Fruit fly (Drosophila melanogaster) whole organism, embryonic: ENCODE results near the gene CG15141.

Source experiments
- Abd-B ChIP-seq: fragments of 200-800 bp; sonication (Bioruptor generic); optimal IDR thresholded peaks from 2 replicates; lab custom pipeline; 2018; ENCODE audit warnings: missing biosample characterization, mild to moderate bottlenecking, missing genetic modification characterization, moderate library complexity
- BEAF-32 ChIP-seq: fragments of 200-800 bp; sonication (Bioruptor generic); optimal IDR thresholded peaks from 3 replicates; lab custom pipeline; 2017; ENCODE audit warnings: missing biosample characterization, missing genetic modification characterization, mild to moderate bottlenecking, moderate library complexity, missing genetic modification reagents
- Bgb ChIP-seq: fragments of 200-800 bp; sonication (Bioruptor generic); IDR thresholded peaks from 2 replicates; pipeline ENCODE4 v1.3.6; 2022; ENCODE audit warnings: missing biosample characterization, missing genetic modification characterization; ENCODE audit not compliant: partially characterized antibody
- CG10565 ChIP-seq: fragments of 200-800 bp; sonication (Bioruptor generic); optimal IDR thresholded peaks from 3 replicates; lab custom pipeline; 2016; ENCODE audit warnings: missing biosample characterization, mild to moderate bottlenecking, missing genetic modification characterization
- CG10959 ChIP-seq: fragments of 200-800 bp; sonication (Bioruptor generic); IDR thresholded peaks from 2 replicates; pipeline ENCODE4 v1.3.6; 2022; ENCODE audit warnings: missing biosample characterization, missing genetic modification characterization
- CG11085 ChIP-seq: fragments of 200-800 bp; sonication (Bioruptor generic); IDR thresholded peaks from 2 replicates; pipeline ENCODE4 v1.3.6; 2022; ENCODE audit warnings: missing biosample characterization, missing genetic modification characterization
- CG12104 ChIP-seq: fragments of 200-800 bp; sonication (Bioruptor generic); optimal IDR thresholded peaks from 3 replicates; lab custom pipeline; 2016; ENCODE audit warnings: missing biosample characterization, missing genetic modification characterization
- CG12391 ChIP-seq: fragments of 200-800 bp; sonication (Bioruptor generic); optimal IDR thresholded peaks from 3 replicates; lab custom pipeline; 2018; ENCODE audit warnings: missing biosample characterization, mild to moderate bottlenecking, missing genetic modification characterization, moderate library complexity
- CG13123 ChIP-seq: fragments of 200-800 bp; sonication (Bioruptor generic); optimal IDR thresholded peaks from 2 replicates; lab custom pipeline; 2016; ENCODE audit warnings: missing biosample characterization, missing genetic modification characterization
- CG13296 ChIP-seq: fragments of 200-800 bp; sonication (Bioruptor generic); optimal IDR thresholded peaks from 3 replicates; lab custom pipeline; 2018; ENCODE audit warnings: missing biosample characterization, mild to moderate bottlenecking, missing genetic modification characterization
- CG43689 ChIP-seq: fragments of 200-800 bp; sonication (Bioruptor generic); IDR thresholded peaks from 2 replicates; pipeline ENCODE4 v1.3.6; 2022; ENCODE audit warnings: missing biosample characterization, missing genetic modification characterization
- CG4404 ChIP-seq: fragments of 200-800 bp; sonication (Bioruptor generic); IDR thresholded peaks from 2 replicates; pipeline ENCODE4 v1.3.6; 2022; ENCODE audit warnings: missing biosample characterization, missing genetic modification characterization
- CG4424 ChIP-seq: fragments of 200-800 bp; sonication (Bioruptor generic); optimal IDR thresholded peaks from 3 replicates; lab custom pipeline; 2016; ENCODE audit warnings: missing biosample characterization, missing genetic modification characterization
- CG6175 ChIP-seq: fragments of 200-800 bp; sonication (Bioruptor generic); IDR thresholded peaks from 3 replicates; pipeline ENCODE4 v1.3.6; 2022; ENCODE audit warnings: missing biosample characterization, missing genetic modification characterization
- CG6654 ChIP-seq: fragments of 200-800 bp; sonication (Bioruptor generic); optimal IDR thresholded peaks from 2 replicates; lab custom pipeline; 2017; ENCODE audit warnings: missing biosample characterization, mild to moderate bottlenecking, missing genetic modification characterization
- CG6765 ChIP-seq: fragments of 200-800 bp; sonication (Bioruptor generic); optimal IDR thresholded peaks from 3 replicates; lab custom pipeline; 2017; ENCODE audit warnings: missing biosample characterization, mild to moderate bottlenecking, missing genetic modification characterization
- CG6854 ChIP-seq: fragments of 200-800 bp; sonication (Bioruptor generic); optimal IDR thresholded peaks from 3 replicates; lab custom pipeline; 2017; ENCODE audit warnings: missing biosample characterization, mild to moderate bottlenecking, missing genetic modification characterization
- CG9609 ChIP-seq: fragments of 200-800 bp; sonication (Bioruptor generic); optimal IDR thresholded peaks from 3 replicates; lab custom pipeline; 2016; ENCODE audit warnings: missing biosample characterization, missing genetic modification characterization
- E2f1 ChIP-seq: fragments of 200-800 bp; sonication (Bioruptor generic); IDR thresholded peaks from 2 replicates; pipeline ENCODE4 v1.3.6; 2022; ENCODE audit warnings: missing biosample characterization, missing genetic modification characterization
- HLH3B ChIP-seq: fragments of 200-800 bp; sonication (Bioruptor generic); IDR thresholded peaks from 2 replicates; pipeline ENCODE4 v1.3.6; 2022; ENCODE audit warnings: missing biosample characterization, missing genetic modification characterization
- Hmr ChIP-seq: fragments of 200-800 bp; sonication (Bioruptor generic); optimal IDR thresholded peaks from 3 replicates; lab custom pipeline; 2017; ENCODE audit warnings: mild to moderate bottlenecking, missing biosample characterization, missing genetic modification reagents, missing genetic modification characterization
- Hmx ChIP-seq: fragments of 200-800 bp; sonication (Bioruptor generic); optimal IDR thresholded peaks from 2 replicates; lab custom pipeline; 2016; ENCODE audit warnings: missing biosample characterization, missing genetic modification characterization
- Meics ChIP-seq: fragments of 200-800 bp; sonication (Bioruptor generic); optimal IDR thresholded peaks from 2 replicates; lab custom pipeline; 2017; ENCODE audit warnings: missing biosample characterization, mild to moderate bottlenecking, missing genetic modification characterization
- NFAT ChIP-seq: fragments of 200-800 bp; sonication (Bioruptor generic); IDR thresholded peaks from 2 replicates; pipeline ENCODE4 v1.3.6; 2022; ENCODE audit warnings: missing biosample characterization, missing genetic modification characterization
- Optix ChIP-seq: fragments of 200-800 bp; sonication (Bioruptor generic); IDR thresholded peaks from 3 replicates; pipeline ENCODE4 v1.3.6; 2022; ENCODE audit warnings: missing biosample characterization, missing genetic modification characterization
- Pdp1 ChIP-seq, 2 experiments: fragments of 200-800 bp; sonication (Bioruptor generic); optimal IDR thresholded peaks; 3 replicates each; lab custom pipeline; 2016; ENCODE audit warnings: missing biosample characterization in 2 of 2, missing genetic modification characterization in 2 of 2, mild to moderate bottlenecking in 1 of 2, moderate library complexity in 1 of 2
- Ravus ChIP-seq: fragments of 200-800 bp; sonication (Bioruptor generic); IDR thresholded peaks from 2 replicates; pipeline ENCODE4 v1.3.6; 2022; ENCODE audit warnings: missing biosample characterization, missing genetic modification characterization
- Rx ChIP-seq: fragments of 200-800 bp; sonication (Bioruptor generic); IDR thresholded peaks from 2 replicates; pipeline ENCODE4 v1.3.6; 2022; ENCODE audit warnings: missing biosample characterization, missing genetic modification characterization
- Scr ChIP-seq: fragments of 200-800 bp; sonication (Bioruptor generic); IDR thresholded peaks from 2 replicates; pipeline ENCODE4 v1.3.6; 2022; ENCODE audit warnings: missing biosample characterization, missing genetic modification characterization; ENCODE audit not compliant: partially characterized antibody
- Sox102F ChIP-seq: fragments of 200-800 bp; sonication (Bioruptor generic); optimal IDR thresholded peaks from 2 replicates; lab custom pipeline; 2018; ENCODE audit warnings: missing biosample characterization, mild to moderate bottlenecking, missing genetic modification characterization, moderate library complexity
- Sry-β ChIP-seq: fragments of 200-800 bp; sonication (Bioruptor generic); optimal IDR thresholded peaks from 2 replicates; lab custom pipeline; 2018; ENCODE audit warnings: missing biosample characterization, mild to moderate bottlenecking, missing genetic modification characterization, moderate library complexity
- Ssrp ChIP-seq: fragments of 200-800 bp; sonication (Bioruptor generic); optimal IDR thresholded peaks from 2 replicates; lab custom pipeline; 2018; ENCODE audit warnings: missing biosample characterization, mild to moderate bottlenecking, missing genetic modification characterization, moderate library complexity
- Stat92E ChIP-seq, 3 experiments: fragments of >200 bp in 2 of 3; fragments of 200-800 bp in 1 of 3; sonication (Bioruptor generic) in 1 of 3; optimal IDR thresholded peaks; 2 replicates each; lab custom pipeline; 2017 to 2019; ENCODE audit warnings: missing biosample characterization in 3 of 3, missing genetic modification characterization in 3 of 3, mild to moderate bottlenecking in 1 of 3, moderate library complexity in 1 of 3
- Usf ChIP-seq: fragments of 200-800 bp; sonication (Bioruptor generic); optimal IDR thresholded peaks from 2 replicates; lab custom pipeline; 2017; ENCODE audit warnings: missing genotype, missing biosample characterization, missing genetic modification characterization
- Xbp1 ChIP-seq: fragments of 200-800 bp; sonication (Bioruptor generic); optimal IDR thresholded peaks from 3 replicates; lab custom pipeline; 2016; ENCODE audit warnings: missing biosample characterization, mild to moderate bottlenecking, missing genetic modification characterization
- abd-A ChIP-seq: fragments of 200-800 bp; sonication (Bioruptor generic); optimal IDR thresholded peaks from 3 replicates; lab custom pipeline; 2019; ENCODE audit warnings: missing biosample characterization, mild to moderate bottlenecking, missing genetic modification characterization, moderate library complexity
- ap ChIP-seq: fragments of 200-800 bp; sonication (Bioruptor generic); IDR thresholded peaks from 2 replicates; pipeline ENCODE4 v1.3.6; 2022; ENCODE audit warnings: missing biosample characterization, missing genetic modification characterization
- bbx ChIP-seq: fragments of 200-800 bp; sonication (Bioruptor generic); IDR thresholded peaks from 2 replicates; pipeline ENCODE4 v1.3.6; 2022; ENCODE audit warnings: missing biosample characterization, missing genetic modification characterization; ENCODE audit not compliant: partially characterized antibody
- grau ChIP-seq: fragments of 200-800 bp; optimal IDR thresholded peaks from 3 replicates; lab custom pipeline; 2019; ENCODE audit warnings: missing biosample characterization, mild to moderate bottlenecking, missing genetic modification characterization, moderate library complexity
- jing ChIP-seq: fragments of 200-800 bp; sonication (Bioruptor generic); optimal IDR thresholded peaks from 2 replicates; lab custom pipeline; 2018; ENCODE audit warnings: missing biosample characterization, mild to moderate bottlenecking, missing genetic modification characterization
- kah ChIP-seq: fragments of 200-800 bp; sonication (Bioruptor generic); optimal IDR thresholded peaks from 2 replicates; lab custom pipeline; 2018; ENCODE audit warnings: missing biosample characterization, mild to moderate bottlenecking, missing genetic modification characterization
- nerfin-2 ChIP-seq: fragments of 200-800 bp; sonication (Bioruptor generic); IDR thresholded peaks from 2 replicates; pipeline ENCODE4 v1.3.6; 2022; ENCODE audit warnings: missing biosample characterization, missing genetic modification characterization; ENCODE audit not compliant: partially characterized antibody
- so ChIP-seq: fragments of 200-800 bp; sonication (Bioruptor generic); IDR thresholded peaks from 3 replicates; pipeline ENCODE4 v1.3.6; 2022; ENCODE audit warnings: missing biosample characterization, missing genetic modification characterization
- tio ChIP-seq: fragments of 200-800 bp; sonication (Bioruptor generic); optimal IDR thresholded peaks from 2 replicates; lab custom pipeline; 2017; ENCODE audit warnings: missing biosample characterization, missing genetic modification characterization, inconsistent platforms
- toy ChIP-seq: fragments of 200-800 bp; sonication (Bioruptor generic); IDR thresholded peaks from 2 replicates; pipeline ENCODE4 v1.3.6; 2022; ENCODE audit warnings: missing biosample characterization, missing genetic modification characterization
- wor ChIP-seq: fragments of 200-800 bp; sonication (Bioruptor generic); IDR thresholded peaks from 2 replicates; pipeline ENCODE4 v1.3.6; 2022; ENCODE audit warnings: missing biosample characterization, missing genetic modification characterization
- yki ChIP-seq: fragments of >200 bp; optimal IDR thresholded peaks from 3 replicates; lab custom pipeline; 2018

The CG15141 gene

dm6 chr2L:17450505-17451415, 40.3 kb downstream of the CG15141 start (continued):
- TF ChIP-seq abd-A (tag; lab: Kevin White, UChicago), result peak; percentile 51
- TF ChIP-seq Rx (GFP tag; lab: Robert Waterston, UW), result no peak
- TF ChIP-seq CG11085, result no peak
- peak; percentile 9 to 53 for TF ChIP-seq Pdp1 (GFP tag; optimal IDR thresholded peaks at IDR 0.05; lab: Kevin White, UChicago)
- peak; percentile 65 for TF ChIP-seq Xbp1 (GFP tag; lab: Kevin White, UChicago)
- no peak for TF ChIP-seq CG9609 (GFP tag; lab: Kevin White, UChicago)
- peak; percentile 40 for TF ChIP-seq CG12104 (GFP tag; lab: Kevin White, UChicago)
- no peak for TF ChIP-seq Usf
- no peak for TF ChIP-seq so (GFP tag; lab: Robert Waterston, UW)
- no peak for TF ChIP-seq Scr (GFP tag; lab: Robert Waterston, UW)
- no peak for TF ChIP-seq bbx (GFP tag; lab: Robert Waterston, UW)
- no peak for TF ChIP-seq CG10959 (GFP tag; lab: Robert Waterston, UW)
- no peak for TF ChIP-seq CG10565 (GFP tag; lab: Kevin White, UChicago)
- TF ChIP-seq Abd-B (GFP tag; lab: Kevin White, UChicago), result peak; percentile 2
- no peak for TF ChIP-seq Bgb (GFP tag; lab: Robert Waterston, UW)
- no peak for TF ChIP-seq CG43689 (GFP tag; lab: Robert Waterston, UW)
- TF ChIP-seq HLH3B (GFP tag; lab: Robert Waterston, UW), result no peak; the same call in 1 of the 2 replicates
- no peak for TF ChIP-seq nerfin-2 (GFP tag; lab: Robert Waterston, UW)
- peak; percentile 29 for TF ChIP-seq CG6765 (GFP tag; lab: Kevin White, UChicago)
- TF ChIP-seq Hmx, result peak; percentile 50
- TF ChIP-seq CG4424 (GFP tag; lab: Kevin White, UChicago), result peak; percentile 51
- TF ChIP-seq ap, result no peak
- TF ChIP-seq CG6854, result peak; percentile 63
- TF ChIP-seq CG12391, result no peak
- TF ChIP-seq Sox102F, result peak; percentile 82
- no peak for TF ChIP-seq kah (GFP tag; lab: Kevin White, UChicago)
- TF ChIP-seq E2f1 (GFP tag; lab: Robert Waterston, UW), result no peak
- TF ChIP-seq Sry-β, result no peak
- no peak; the same call in 1 of the 2 replicates for TF ChIP-seq NFAT (GFP tag; lab: Robert Waterston, UW)
- peak; percentile 1 for TF ChIP-seq tio
- peak; percentile 79 for TF ChIP-seq Meics (GFP tag; lab: Kevin White, UChicago)
- no peak for TF ChIP-seq Stat92E (GFP tag; optimal IDR thresholded peaks at IDR 0.05; lab: Kevin White, UChicago)
- peak; percentile 66 for TF ChIP-seq grau (tag; lab: Kevin White, UChicago)
- TF ChIP-seq BEAF-32 (GFP tag; lab: Kevin White, UChicago), result no peak
- TF ChIP-seq wor (GFP tag; lab: Robert Waterston, UW), result no peak
- peak; percentile 10 for TF ChIP-seq CG13123 (GFP tag; lab: Kevin White, UChicago)
- TF ChIP-seq toy (GFP tag; lab: Robert Waterston, UW), result no peak
- no peak for TF ChIP-seq Ravus
- TF ChIP-seq Ssrp, result no peak
- no peak for TF ChIP-seq yki (lab: Kevin White, UChicago)
- TF ChIP-seq CG13296 (GFP tag; lab: Kevin White, UChicago), result peak; percentile 47
- TF ChIP-seq Hmr (GFP tag; lab: Kevin White, UChicago), result peak; percentile 74
- TF ChIP-seq CG6654 (GFP tag; lab: Kevin White, UChicago), result no peak
- 0 out of 3 replicates have a peak, but pooled peaks have one; percentile 48 for TF ChIP-seq CG6175 (GFP tag; lab: Robert Waterston, UW)
- no peak for TF ChIP-seq jing (GFP tag; lab: Kevin White, UChicago)
- no peak for TF ChIP-seq Optix (GFP tag; lab: Robert Waterston, UW)
- TF ChIP-seq CG4404 (GFP tag; lab: Robert Waterston, UW), result no peak
